Fruit fly (Drosophila melanogaster): ENCODE results near the gene prage.

The prage gene

dm6 chrX:1849914-1850313, 76.4 kb downstream of the prage start (continued):
- peak; percentile 20 for TF ChIP-seq psq (GFP tag; optimal IDR thresholded peaks at IDR 0.05)
- TF ChIP-seq toy (GFP tag; IDR thresholded peaks at IDR 0.05) = 0 out of 2 replicates have a peak, but pooled peaks have one; percentile 42
- peak; percentile 83 for TF ChIP-seq abd-A (tag; optimal IDR thresholded peaks at IDR 0.05)
- TF ChIP-seq sc (optimal IDR thresholded peaks at IDR 0.05) = no peak
- TF ChIP-seq sc (GFP tag; optimal IDR thresholded peaks at IDR 0.05) = peak; percentile 40
- peak; percentile 63 for TF ChIP-seq oc (tag; optimal IDR thresholded peaks at IDR 0.05)
- TF ChIP-seq chinmo (GFP tag; IDR thresholded peaks at IDR 0.05; ENCODE audit: partially characterized antibody) = no peak
- no peak for TF ChIP-seq Lhr (GFP tag; optimal IDR thresholded peaks at IDR 0.05)
- TF ChIP-seq maf-S (GFP tag; optimal IDR thresholded peaks at IDR 0.05) = peak; percentile 68
- TF ChIP-seq pum (GFP tag; optimal IDR thresholded peaks at IDR 0.05) = peak; percentile 58
- 0 out of 2 replicates have a peak, but pooled peaks have one; percentile 27 for TF ChIP-seq CG16779 (GFP tag; IDR thresholded peaks at IDR 0.05)
- no peak for TF ChIP-seq HmgD (GFP tag; optimal IDR thresholded peaks at IDR 0.05)
- peak; percentile 73 for TF ChIP-seq ERR (GFP tag; optimal IDR thresholded peaks at IDR 0.05)
- peak; percentile 58 for TF ChIP-seq Taf1 (GFP tag; IDR thresholded peaks at IDR 0.05)
- TF ChIP-seq CG31388 (GFP tag; optimal IDR thresholded peaks at IDR 0.05) = peak; percentile 21
- peak; percentile 68 for TF ChIP-seq Side (GFP tag; optimal IDR thresholded peaks at IDR 0.05)
- TF ChIP-seq bab2 (GFP tag; optimal IDR thresholded peaks at IDR 0.05) = peak; percentile 79
- peak; percentile 69 for TF ChIP-seq Adf1 (GFP tag; IDR thresholded peaks at IDR 0.05)
- peak; percentile 76 for TF ChIP-seq CG11695 (GFP tag; IDR thresholded peaks at IDR 0.05)
- TF ChIP-seq CG3995 (GFP tag; optimal IDR thresholded peaks at IDR 0.05) = peak; percentile 54
- no peak for TF ChIP-seq pros (GFP tag; optimal IDR thresholded peaks at IDR 0.05)
- TF ChIP-seq CG12104 (GFP tag; optimal IDR thresholded peaks at IDR 0.05) = peak; percentile 83
- TF ChIP-seq CG12299 (tag; optimal IDR thresholded peaks at IDR 0.05) = peak; percentile 83
- peak; percentile 60 for TF ChIP-seq slou (GFP tag; optimal IDR thresholded peaks at IDR 0.05)
- TF ChIP-seq CG1832 (GFP tag; optimal IDR thresholded peaks at IDR 0.05) = no peak
- TF ChIP-seq Nf-YA (GFP tag; IDR thresholded peaks at IDR 0.05) = no peak
- TF ChIP-seq cas (GFP tag; IDR thresholded peaks at IDR 0.05) = peak; percentile 48; the same call in 1 of the 2 replicates
- TF ChIP-seq Ada2b (GFP tag; IDR thresholded peaks at IDR 0.05) = peak; percentile 75
- TF ChIP-seq tap (tag; optimal IDR thresholded peaks at IDR 0.05) = peak; percentile 80
- peak; percentile 85 for TF ChIP-seq CG10209 (GFP tag; optimal IDR thresholded peaks at IDR 0.05)
- TF ChIP-seq lilli (GFP tag; optimal IDR thresholded peaks at IDR 0.05) = peak; percentile 92
- peak; percentile 90 for TF ChIP-seq CG12071 (GFP tag; optimal IDR thresholded peaks at IDR 0.05)
- TF ChIP-seq sqz (GFP tag; optimal IDR thresholded peaks at IDR 0.05) = peak; percentile 43
- peak; percentile 84 for TF ChIP-seq Dip3 (GFP tag; optimal IDR thresholded peaks at IDR 0.05)
- peak; percentile 59 for TF ChIP-seq dmrt11E (tag; optimal IDR thresholded peaks at IDR 0.05)
- TF ChIP-seq disco-r (GFP tag; optimal IDR thresholded peaks at IDR 0.05) = peak; percentile 63
- peak; percentile 45 for TF ChIP-seq CG2202 (tag; optimal IDR thresholded peaks at IDR 0.05)
- no peak for TF ChIP-seq CG2199 (GFP tag; IDR thresholded peaks at IDR 0.05)
- peak; percentile 74 for TF ChIP-seq Chrac-16 (GFP tag; optimal IDR thresholded peaks at IDR 0.05)
- peak; percentile 95 for TF ChIP-seq Ets65A (GFP tag)
- TF ChIP-seq CG10147 (GFP tag; optimal IDR thresholded peaks at IDR 0.05) = peak; percentile 89
- peak; percentile 62 for TF ChIP-seq ftz-f1 (GFP tag; optimal IDR thresholded peaks at IDR 0.05)
- TF ChIP-seq Hr3 (GFP tag; optimal IDR thresholded peaks at IDR 0.05) = peak; percentile 70
- TF ChIP-seq CG30431 (GFP tag; optimal IDR thresholded peaks at IDR 0.05) = peak; percentile 72
- no peak for TF ChIP-seq cad (GFP tag; optimal IDR thresholded peaks at IDR 0.05)
- TF ChIP-seq CG5953 (GFP tag; IDR thresholded peaks at IDR 0.05) = no peak
- TF ChIP-seq CG15479 (GFP tag; optimal IDR thresholded peaks at IDR 0.05) = peak; percentile 41
- peak; percentile 39; the same call in 1 of the 2 replicates for TF ChIP-seq Ravus (GFP tag; IDR thresholded peaks at IDR 0.05)
- TF ChIP-seq Sin3A (optimal IDR thresholded peaks at IDR 0.05) = no peak
- TF ChIP-seq Doc2 (GFP tag; IDR thresholded peaks at IDR 0.05) = 0 out of 2 replicates have a peak, but pooled peaks have one; percentile 47
- TF ChIP-seq slp2 (GFP tag; optimal IDR thresholded peaks at IDR 0.05) = peak; percentile 54
- TF ChIP-seq zen2 (GFP tag; IDR thresholded peaks at IDR 0.05; ENCODE audit: partially characterized antibody) = no peak
- no peak for TF ChIP-seq bigmax (GFP tag; optimal IDR thresholded peaks at IDR 0.05)

Data from whole organism, embryonic.